Fruit fly (Drosophila melanogaster): ENCODE measurements around the gene CG5111.

Gene CG5111

DNA sequence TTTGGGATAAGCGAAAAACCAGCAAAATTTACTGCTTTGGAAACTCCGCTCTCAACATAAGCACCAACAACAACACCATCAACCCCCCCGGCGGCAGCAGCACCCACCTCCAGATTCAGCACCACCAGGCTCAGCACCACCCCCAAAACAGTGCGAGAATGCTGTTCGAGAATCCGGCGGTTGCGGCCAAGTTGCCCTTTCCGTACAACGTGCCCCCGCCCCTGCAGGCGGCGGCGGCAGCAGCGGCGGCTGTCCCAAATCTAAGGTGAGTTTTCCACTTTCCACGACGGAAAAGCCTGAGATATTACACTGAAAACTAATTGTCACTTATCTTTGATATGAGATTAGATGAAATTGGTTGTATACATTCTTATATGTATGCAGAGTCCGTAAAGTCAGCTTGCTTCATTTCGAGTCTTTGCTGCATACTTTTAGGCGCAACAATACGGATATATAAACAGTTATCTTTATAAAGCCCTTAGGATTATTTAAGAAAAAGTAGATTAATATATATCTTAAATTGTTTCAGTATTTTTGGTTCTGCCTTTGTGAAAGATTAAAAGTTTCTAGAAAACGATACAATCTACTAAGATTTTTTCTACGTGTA, 13.5 kb downstream of the CG5111 start (continued):
- TF ChIP-seq ATbp (GFP tag; optimal IDR thresholded peaks at IDR 0.05) (peak; percentile 41), TFAM (GFP tag; optimal IDR thresholded peaks at IDR 0.05) (no peak), CTCF (GFP tag; optimal IDR thresholded peaks at IDR 0.05) (no peak), CG3163 (GFP tag; optimal IDR thresholded peaks at IDR 0.05) (no peak), Poxn (GFP tag; IDR thresholded peaks at IDR 0.05) (no peak), CoRest (tag; optimal IDR thresholded peaks at IDR 0.05) (peak; percentile 40), CG14667 (GFP tag; IDR thresholded peaks at IDR 0.05) (no peak), CG7963 (GFP tag; IDR thresholded peaks at IDR 0.05; ENCODE audit: partially characterized antibody) (no peak), CG1602 (GFP tag; optimal IDR thresholded peaks at IDR 0.05) (peak; percentile 12), Atf6 (GFP tag; IDR thresholded peaks at IDR 0.05) (no peak), slp2 (GFP tag; optimal IDR thresholded peaks at IDR 0.05) (no peak), H2.0 (GFP tag; IDR thresholded peaks at IDR 0.05) (no peak), E2f1 (GFP tag; IDR thresholded peaks at IDR 0.05) (no peak), phol (tag; optimal IDR thresholded peaks at IDR 0.05) (peak; percentile 36), unpg (GFP tag; optimal IDR thresholded peaks at IDR 0.05) (peak; percentile 32), gro (GFP tag; optimal IDR thresholded peaks at IDR 0.05) (no peak), CG10209 (GFP tag; optimal IDR thresholded peaks at IDR 0.05) (no peak), CG11560 (tag; IDR thresholded peaks at IDR 0.05) (no peak), dati (GFP tag; IDR thresholded peaks at IDR 0.05) (no peak), Dip2 (GFP tag; IDR thresholded peaks at IDR 0.05) (0 out of 2 replicates have a peak, but pooled peaks have one; percentile 11), CG7839 (tag; optimal IDR thresholded peaks at IDR 0.05) (peak; percentile 38), CG18262 (tag; optimal IDR thresholded peaks at IDR 0.05) (peak; percentile 56), dan (GFP tag; IDR thresholded peaks at IDR 0.05) (no peak), CG34224 (GFP tag; IDR thresholded peaks at IDR 0.05; ENCODE audit: partially characterized antibody) (no peak), CG12071 (GFP tag; optimal IDR thresholded peaks at IDR 0.05) (no peak)

DNA sequence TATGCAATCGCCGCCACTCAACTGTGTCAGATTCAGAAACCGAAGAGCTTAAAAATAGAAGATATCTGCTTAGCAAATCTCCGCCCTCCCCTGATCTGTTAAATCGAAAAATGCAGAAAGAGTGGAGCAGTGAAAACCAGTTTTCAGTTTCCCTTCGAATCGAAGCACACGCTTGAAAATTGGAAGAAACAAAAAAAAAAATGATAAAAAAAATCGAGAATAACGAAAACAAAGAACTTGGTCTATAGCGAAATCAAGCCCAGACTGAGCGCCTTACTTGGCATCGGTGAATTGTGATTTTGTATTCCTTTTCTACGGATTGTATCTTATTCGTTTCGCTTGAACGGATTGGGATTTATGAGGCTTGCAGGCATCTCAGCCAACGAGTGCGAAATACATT, 23.2 kb downstream of the CG5111 start:
- TF ChIP-seq nom (GFP tag; optimal IDR thresholded peaks at IDR 0.05): peak; percentile 60
- no peak for TF ChIP-seq stc (GFP tag; IDR thresholded peaks at IDR 0.05)
- peak; percentile 80; the same call in 1 of the 4 replicates for TF ChIP-seq chinmo (GFP tag; IDR thresholded peaks at IDR 0.05; ENCODE audit: partially characterized antibody)

DNA sequence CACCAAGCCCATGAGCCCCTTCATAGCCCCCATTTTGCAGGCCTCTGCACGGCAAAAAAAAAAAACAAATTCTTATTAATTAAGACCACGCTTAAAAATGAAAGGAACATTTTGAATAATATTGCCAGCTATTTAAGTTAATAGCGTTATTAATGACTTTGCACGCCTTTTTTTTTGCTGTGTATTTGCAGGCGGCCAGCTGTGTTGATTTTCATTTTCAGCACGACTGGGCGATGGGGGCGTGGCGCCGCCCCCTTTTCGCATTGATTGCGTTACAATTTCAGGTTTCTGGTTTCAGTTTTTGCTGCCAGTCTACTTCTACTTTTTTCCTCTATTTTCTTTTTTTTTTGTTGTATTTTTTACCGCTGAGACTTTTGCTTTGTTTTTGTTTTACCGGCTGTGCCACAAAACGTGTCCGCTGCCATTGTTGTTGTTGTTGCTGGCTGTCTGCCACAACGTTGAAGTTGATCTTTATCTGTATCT, 25.9 kb downstream of the CG5111 start:
- no peak for TF ChIP-seq CG14860 (GFP tag; IDR thresholded peaks at IDR 0.05; ENCODE audit: partially characterized antibody)
- no peak for TF ChIP-seq CG10431 (GFP tag; optimal IDR thresholded peaks at IDR 0.05)
- no peak for TF ChIP-seq hkb (optimal IDR thresholded peaks at IDR 0.05)
- TF ChIP-seq hkb (GFP tag; IDR thresholded peaks at IDR 0.05): peak; percentile 75
- 0 out of 2 replicates have a peak, but pooled peaks have one; percentile 20 for TF ChIP-seq ttk (GFP tag; IDR thresholded peaks at IDR 0.05)
- TF ChIP-seq pb (GFP tag; optimal IDR thresholded peaks at IDR 0.05): peak; percentile 8
- TF ChIP-seq Mrtf (GFP tag; IDR thresholded peaks at IDR 0.05): 0 out of 3 replicates have a peak, but pooled peaks have one; percentile 44
- TF ChIP-seq her (GFP tag; optimal IDR thresholded peaks at IDR 0.05): no peak
- TF ChIP-seq prd (optimal IDR thresholded peaks at IDR 0.05): no peak
- peak; percentile 70; the same call in 2 of the 3 replicates for TF ChIP-seq prd (GFP tag; IDR thresholded peaks at IDR 0.05)
- peak; percentile 12 for TF ChIP-seq sqz (GFP tag; optimal IDR thresholded peaks at IDR 0.05)
- no peak for TF ChIP-seq CG8290 (GFP tag; optimal IDR thresholded peaks at IDR 0.05)
- peak in 1 of 2 experiments; percentile 1 for TF ChIP-seq CG8290 (tag; optimal IDR thresholded peaks at IDR 0.05)
- 0 out of 3 replicates have a peak, but pooled peaks have one; percentile 49 for TF ChIP-seq CG11456 (GFP tag; IDR thresholded peaks at IDR 0.05)
- TF ChIP-seq CG12744 (GFP tag; optimal IDR thresholded peaks at IDR 0.05): no peak
- TF ChIP-seq seq (GFP tag; IDR thresholded peaks at IDR 0.05): peak; percentile 44; the same call in 1 of the 2 replicates
- no peak for TF ChIP-seq CG6654 (GFP tag; optimal IDR thresholded peaks at IDR 0.05)
- TF ChIP-seq CG9932 (GFP tag; IDR thresholded peaks at IDR 0.05): peak; percentile 27; the same call in 1 of the 2 replicates
- TF ChIP-seq H2.0 (GFP tag; IDR thresholded peaks at IDR 0.05): 0 out of 2 replicates have a peak, but pooled peaks have one; percentile 27
- TF ChIP-seq vvl (GFP tag; IDR thresholded peaks at IDR 0.05): peak; percentile 70; the same call in 1 of the 2 replicates
- TF ChIP-seq sens (GFP tag): peak; percentile 7
- TF ChIP-seq CG9609 (GFP tag; optimal IDR thresholded peaks at IDR 0.05): no peak
- peak in 1 of 2 experiments; percentile 13 for TF ChIP-seq dpn (GFP tag; optimal IDR thresholded peaks at IDR 0.05)
- peak; percentile 1 for TF ChIP-seq Myb (GFP tag; optimal IDR thresholded peaks at IDR 0.05)

Data from whole organism, embryonic.